Worm (Caenorhabditis elegans): ENCODE results near the gene ubxn-4.

The ubxn-4 gene

ce11 chrIII:8446940-8447403, 41.6 kb upstream of the ubxn-4 start, which contains the start of gene rpn-3 (continued):
- no peak for TF ChIP-seq daf-12 (tag; optimal IDR thresholded peaks at IDR 0.05)
- no peak for TF ChIP-seq nhr-12 (tag; optimal IDR thresholded peaks at IDR 0.05)
- peak; percentile 100 for TF ChIP-seq skn-1 (tag; optimal IDR thresholded peaks at IDR 0.05)
- peak; percentile 95 for TF ChIP-seq hmg-11 (tag; optimal IDR thresholded peaks at IDR 0.05)
- TF ChIP-seq egl-5 (tag; optimal IDR thresholded peaks at IDR 0.05) = peak; percentile 80
- TF ChIP-seq mdl-1 (tag; optimal IDR thresholded peaks at IDR 0.05) = no peak
- peak; percentile 100 for TF ChIP-seq pha-4 (tag; optimal IDR thresholded peaks at IDR 0.05)
- peak; percentile 47 for TF ChIP-seq nhr-28 (tag; optimal IDR thresholded peaks at IDR 0.05)
- TF ChIP-seq nhr-77 (tag; optimal IDR thresholded peaks at IDR 0.05) = peak; percentile 85
- TF ChIP-seq ceh-16 (tag; optimal IDR thresholded peaks at IDR 0.05) = peak; percentile 45
- peak; percentile 98 for TF ChIP-seq lsy-12 (tag; optimal IDR thresholded peaks at IDR 0.05)
- peak; percentile 43 for TF ChIP-seq ZK546.5 (tag; optimal IDR thresholded peaks at IDR 0.05)
- TF ChIP-seq R02D3.7 (tag; optimal IDR thresholded peaks at IDR 0.05) = peak; percentile 88
- peak; percentile 85 for TF ChIP-seq ceh-28 (tag; optimal IDR thresholded peaks at IDR 0.05)
- TF ChIP-seq nhr-23 (tag; optimal IDR thresholded peaks at IDR 0.05) = peak; percentile 98
- TF ChIP-seq elt-3 (tag; optimal IDR thresholded peaks at IDR 0.05) = peak in 1 of 3 experiments; percentile 19
- TF ChIP-seq egl-27 (tag; optimal IDR thresholded peaks at IDR 0.05) = peak; percentile 56

- no peak for TF ChIP-seq nfya-1 (tag; optimal IDR thresholded peaks at IDR 0.05; ENCODE audit: insufficient read depth)
- no peak for TF ChIP-seq pqm-1 (tag; optimal IDR thresholded peaks at IDR 0.05)
- no peak for TF ChIP-seq nhr-11 (tag; optimal IDR thresholded peaks at IDR 0.05)
- TF ChIP-seq nhr-25 (tag; optimal IDR thresholded peaks at IDR 0.05) = no peak
- TF ChIP-seq pha-4 (tag; optimal IDR thresholded peaks at IDR 0.05) = no peak
- TF ChIP-seq fos-1 (tag; optimal IDR thresholded peaks at IDR 0.05) = no peak
- TF ChIP-seq mml-1 (tag; optimal IDR thresholded peaks at IDR 0.05) = no peak
- TF ChIP-seq unc-39 (tag; optimal IDR thresholded peaks at IDR 0.05) = no peak
- TF ChIP-seq lsy-12 (tag; optimal IDR thresholded peaks at IDR 0.05) = no peak
- TF ChIP-seq ceh-28 (tag; optimal IDR thresholded peaks at IDR 0.05) = no peak
- no peak for TF ChIP-seq hmg-11 (tag; optimal IDR thresholded peaks at IDR 0.05)
- no peak for TF ChIP-seq ceh-9 (tag; optimal IDR thresholded peaks at IDR 0.05)
- no peak for TF ChIP-seq nhr-43 (tag; optimal IDR thresholded peaks at IDR 0.05; ENCODE audit: poor library complexity, severe bottlenecking)
- no peak for TF ChIP-seq R02D3.7 (tag; optimal IDR thresholded peaks at IDR 0.05)
- no peak for TF ChIP-seq lin-15B (tag; optimal IDR thresholded peaks at IDR 0.05)
- TF ChIP-seq nhr-77 (tag; optimal IDR thresholded peaks at IDR 0.05) = no peak
- TF ChIP-seq lin-39 (tag; optimal IDR thresholded peaks at IDR 0.05) = no peak
- no peak for TF ChIP-seq fkh-10 (GFP tag; optimal IDR thresholded peaks at IDR 0.05)
Measured at ce11 chrIII:8446534-8446933, 41.2 kb upstream of the ubxn-4 start, which contains the start of gene hsp-110. Gene hsp-110, minus strand, starts transcription at chrIII:8446909.

ce11 chrIII:8446061-8446460, 40.7 kb upstream of the ubxn-4 start:
- TF ChIP-seq nhr-67 (tag; optimal IDR thresholded peaks at IDR 0.05) (no peak), pha-4 (tag; optimal IDR thresholded peaks at IDR 0.05) (peak; percentile 16), nhr-77 (tag; optimal IDR thresholded peaks at IDR 0.05) (no peak), pqm-1 (tag; optimal IDR thresholded peaks at IDR 0.05) (no peak), sea-2 (GFP tag; optimal IDR thresholded peaks at IDR 0.05) (no peak), fkh-2 (tag; optimal IDR thresholded peaks at IDR 0.05) (no peak), ZK546.5 (tag; optimal IDR thresholded peaks at IDR 0.05) (no peak), ama-1 (optimal IDR thresholded peaks at IDR 0.05) (peak; percentile 81), fos-1 (tag; optimal IDR thresholded peaks at IDR 0.05) (no peak), tbx-2 (tag; optimal IDR thresholded peaks at IDR 0.05) (no peak), hmg-11 (tag; optimal IDR thresholded peaks at IDR 0.05) (no peak), mml-1 (tag; optimal IDR thresholded peaks at IDR 0.05) (no peak)

- TF ChIP-seq fos-1 (tag; optimal IDR thresholded peaks at IDR 0.05) = no peak
- TF ChIP-seq ama-1 (optimal IDR thresholded peaks at IDR 0.05) = peak; percentile 27
- no peak for TF ChIP-seq ceh-28 (tag; optimal IDR thresholded peaks at IDR 0.05)
- no peak for TF ChIP-seq ZK546.5 (tag; optimal IDR thresholded peaks at IDR 0.05)
Measured at ce11 chrIII:8444433-8445090, 39.2 kb upstream of the ubxn-4 start.

All from whole organism, L3 larva.